Worm (Caenorhabditis elegans): ENCODE results near the gene mrpl-40.
"Not testable (repeated sequence)": the region's sequence is repeated elsewhere in the genome, so short reads cannot be mapped to it uniquely, and the experiment has no call there.

The mrpl-40 gene

ce11 chrIII:92247-92646, 4.9 kb downstream of the mrpl-40 start:
- no peak for TF ChIP-seq nhr-11 (tag; optimal IDR thresholded peaks at IDR 0.05)
- no peak for TF ChIP-seq alr-1 (tag; optimal IDR thresholded peaks at IDR 0.05)
- TF ChIP-seq F13H6.1 (tag; optimal IDR thresholded peaks at IDR 0.05): no peak
- TF ChIP-seq nhr-77 (tag; optimal IDR thresholded peaks at IDR 0.05): no peak
- TF ChIP-seq mdl-1 (tag; optimal IDR thresholded peaks at IDR 0.05): no peak
- no peak for TF ChIP-seq nhr-12 (tag; optimal IDR thresholded peaks at IDR 0.05)
- no peak for TF ChIP-seq lin-39 (tag; optimal IDR thresholded peaks at IDR 0.05)
- TF ChIP-seq unc-62 (GFP tag; optimal IDR thresholded peaks at IDR 0.05): no peak
- no peak for TF ChIP-seq nhr-129 (tag; optimal IDR thresholded peaks at IDR 0.05)
- no peak for TF ChIP-seq dmd-4 (tag; optimal IDR thresholded peaks at IDR 0.05)
- no peak for TF ChIP-seq unc-55 (GFP tag; optimal IDR thresholded peaks at IDR 0.05)
- no peak for TF ChIP-seq ztf-4 (tag; optimal IDR thresholded peaks at IDR 0.05)
- no peak for TF ChIP-seq R02D3.7 (tag; optimal IDR thresholded peaks at IDR 0.05)
- no peak for TF ChIP-seq nhr-23 (tag; optimal IDR thresholded peaks at IDR 0.05)
- no peak for TF ChIP-seq egl-27 (tag; optimal IDR thresholded peaks at IDR 0.05)
- TF ChIP-seq nhr-25 (tag; optimal IDR thresholded peaks at IDR 0.05): no peak
- no peak for TF ChIP-seq skn-1 (tag; optimal IDR thresholded peaks at IDR 0.05)
- TF ChIP-seq nhr-6 (tag; optimal IDR thresholded peaks at IDR 0.05): no peak
- no peak for TF ChIP-seq elt-1 (tag; optimal IDR thresholded peaks at IDR 0.05)
- TF ChIP-seq mab-5 (tag; optimal IDR thresholded peaks at IDR 0.05): no peak

ce11 chrIII:94759-95330, 7.5 kb downstream of the mrpl-40 start, which contains the start of gene pat-4:
Gene pat-4 (minus strand): TSS chrIII:94809.
- TF ChIP-seq nhr-25 (tag; optimal IDR thresholded peaks at IDR 0.05): peak; percentile 25
- TF ChIP-seq sma-9 (GFP tag; optimal IDR thresholded peaks at IDR 0.05): peak; percentile 36
- TF ChIP-seq sma-9 (tag; optimal IDR thresholded peaks at IDR 0.05): no peak
- TF ChIP-seq ceh-16 (tag; optimal IDR thresholded peaks at IDR 0.05): peak; percentile 38
- peak; percentile 20 for TF ChIP-seq C34F6.9 (tag; optimal IDR thresholded peaks at IDR 0.05)
- peak; percentile 72 for TF ChIP-seq F13H6.1 (tag; optimal IDR thresholded peaks at IDR 0.05)
- TF ChIP-seq unc-62 (GFP tag; optimal IDR thresholded peaks at IDR 0.05): no peak
- TF ChIP-seq sma-3 (GFP tag; optimal IDR thresholded peaks at IDR 0.05): peak; percentile 29
- peak; percentile 17 for TF ChIP-seq unc-55 (GFP tag; optimal IDR thresholded peaks at IDR 0.05)
- no peak for TF ChIP-seq elt-3 (tag; optimal IDR thresholded peaks at IDR 0.05)

- TF ChIP-seq crh-2 (tag; optimal IDR thresholded peaks at IDR 0.05) (peak; percentile 36), F13H6.1 (tag; optimal IDR thresholded peaks at IDR 0.05) (peak; percentile 63), C34F6.9 (tag; optimal IDR thresholded peaks at IDR 0.05) (peak; percentile 20), ztf-4 (tag; optimal IDR thresholded peaks at IDR 0.05) (no peak), lsy-2 (tag; optimal IDR thresholded peaks at IDR 0.05) (peak; percentile 20 to 54), ztf-11 (tag; optimal IDR thresholded peaks at IDR 0.05) (no peak), nhr-6 (tag; optimal IDR thresholded peaks at IDR 0.05) (no peak), egl-27 (tag; optimal IDR thresholded peaks at IDR 0.05) (no peak), elt-3 (tag; optimal IDR thresholded peaks at IDR 0.05) (no peak), unc-55 (GFP tag; optimal IDR thresholded peaks at IDR 0.05) (peak; percentile 24), ZK546.5 (tag; optimal IDR thresholded peaks at IDR 0.05) (no peak), lin-13 (GFP tag; optimal IDR thresholded peaks at IDR 0.05) (peak; percentile 16), sma-9 (GFP tag; optimal IDR thresholded peaks at IDR 0.05) (peak; percentile 35), sma-9 (tag; optimal IDR thresholded peaks at IDR 0.05) (no peak), nhr-77 (tag; optimal IDR thresholded peaks at IDR 0.05) (no peak), nhr-129 (tag; optimal IDR thresholded peaks at IDR 0.05) (peak; percentile 50), mab-5 (tag; optimal IDR thresholded peaks at IDR 0.05) (peak; percentile 16), Y55F3AM.14 (GFP tag; optimal IDR thresholded peaks at IDR 0.05) (no peak), peb-1 (tag; optimal IDR thresholded peaks at IDR 0.05) (no peak), nhr-25 (tag; optimal IDR thresholded peaks at IDR 0.05) (no peak)
These were observed 8.8 kb downstream of the mrpl-40 start for ce11 chrIII:96196-96595.

ce11 chrIII:97018-97417, 9.7 kb downstream of the mrpl-40 start, which contains the start of gene C29F9.8:
Gene C29F9.8 (minus strand): TSS chrIII:97118.
- TF ChIP-seq gmeb-1, mab-5, nhr-10 (tag; optimal IDR thresholded peaks at IDR 0.05): not testable (repeated sequence)

ce11 chrIII:98822-99221, 11.5 kb downstream of the mrpl-40 start, which contains the start of gene C29F9.9:
Gene C29F9.9 (minus strand): TSS chrIII:98922.
- not testable (repeated sequence) for TF ChIP-seq peb-1, unc-39, ceh-16 (tag; optimal IDR thresholded peaks at IDR 0.05)
